Fruit fly (Drosophila melanogaster) whole organism: ENCODE results near the gene CG32095.

ENCODE experiments used
- CG8478 ChIP-seq: fragments of >200 bp; optimal IDR thresholded peaks from 2 replicates; lab custom pipeline; 2018; ENCODE audit warnings: inconsistent platforms
- EcR ChIP-seq, 2 experiments: fragments of >200 bp; optimal IDR thresholded peaks; 2 replicates each; lab custom pipeline; 2017; ENCODE audit warnings: missing biosample characterization in 2 of 2, missing genetic modification characterization in 2 of 2, missing genetic modification reagents in 2 of 2
- pan ChIP-seq: fragments of >200 bp; optimal IDR thresholded peaks from 2 replicates; lab custom pipeline; 2017
- psq ChIP-seq: fragments of >200 bp; optimal IDR thresholded peaks from 2 replicates; lab custom pipeline; 2017
- usp ChIP-seq: fragments of >200 bp; optimal IDR thresholded peaks from 2 replicates; lab custom pipeline; 2017; ENCODE audit warnings: missing biosample characterization, missing genetic modification characterization, mixed read lengths

dm6 chr3L:11793233-11793800, 32.2 kb downstream of the CG32095 start, which contains the start of the genes twy and CG10907:
- TF ChIP-seq CG8478 (no peak), pan (lab: Kevin White, UChicago) (no peak), usp (no peak), psq (no peak), EcR (GFP tag; optimal IDR thresholded peaks at IDR 0.05; lab: Kevin White, UChicago) (no peak)
